Worm (Caenorhabditis elegans) whole organism, L4/young adult: ENCODE measurements around the gene K11H12.8.

Experiments
- W03F9.2 ChIP-seq: fragments of 150-350 bp; optimal IDR thresholded peaks from 2 replicates; lab custom pipeline; 2014; ENCODE audit warnings: missing biosample characterization, missing genetic modification characterization
- him-1 ChIP-seq: sonication (generic microtip); optimal IDR thresholded peaks from 2 replicates; lab custom pipeline; 2016; ENCODE audit warnings: missing genotype, missing genetic modification reagents, missing genetic modification characterization, missing compliant biosample characterization

ce11 chrIV:676280-676679, 21.1 kb downstream of the K11H12.8 start, which contains the start of gene K11H12.5:
- TF ChIP-seq him-1 (no peak), W03F9.2 (tag; lab: Kevin White, UChicago) (no peak)
